Worm (Caenorhabditis elegans) whole organism, L2 larva: Measurements from ENCODE around the gene C08F11.1.
A peak's percentile ranks its signal among the peaks of the same experiment; 100 is the strongest.

Source experiments
- C34F6.9 ChIP-seq: fragments of 150-350 bp; optimal IDR thresholded peaks from 2 replicates; lab custom pipeline; 2014; ENCODE audit warnings: missing biosample characterization, missing genetic modification characterization
- Y55F3AM.14 ChIP-seq: fragments of 200-800 bp; sonication (Bioruptor generic); optimal IDR thresholded peaks from 2 replicates; lab custom pipeline; 2018; ENCODE audit warnings: mild to moderate bottlenecking, missing genetic modification characterization, missing compliant biosample characterization
- ZK546.5 ChIP-seq: sonication (generic microtip); optimal IDR thresholded peaks from 2 replicates; lab custom pipeline; 2017; ENCODE audit warnings: missing biosample characterization, missing genetic modification characterization
- alr-1 ChIP-seq: fragments of 150-350 bp; optimal IDR thresholded peaks from 2 replicates; lab custom pipeline; 2014; ENCODE audit warnings: missing biosample characterization, missing genetic modification characterization
- aly-2 ChIP-seq: fragments of 150-350 bp; optimal IDR thresholded peaks from 2 replicates; lab custom pipeline; 2014; ENCODE audit warnings: missing biosample characterization, missing genetic modification characterization
- ama-1 ChIP-seq: fragments of 150-350 bp; optimal IDR thresholded peaks from 2 replicates; lab custom pipeline; 2018; ENCODE audit warnings: inconsistent platforms
- blmp-1 ChIP-seq: sonication (generic microtip); optimal IDR thresholded peaks from 2 replicates; lab custom pipeline; 2017; ENCODE audit warnings: missing genetic modification characterization, mild to moderate bottlenecking, missing compliant biosample characterization, antibody characterized with exemption, moderate library complexity; ENCODE audit not compliant: insufficient read depth
- ceh-16 ChIP-seq: fragments of 150-350 bp; optimal IDR thresholded peaks from 2 replicates; lab custom pipeline; 2014; ENCODE audit warnings: missing biosample characterization, missing genetic modification characterization
- dmd-4 ChIP-seq: sonication (generic microtip); optimal IDR thresholded peaks from 2 replicates; lab custom pipeline; 2017; ENCODE audit warnings: missing biosample characterization, missing genetic modification characterization
- elt-1 ChIP-seq: fragments of 150-350 bp; optimal IDR thresholded peaks from 2 replicates; lab custom pipeline; 2014; ENCODE audit warnings: missing biosample characterization, missing genetic modification characterization
- elt-3 ChIP-seq: sonication (generic microtip); optimal IDR thresholded peaks from 2 replicates; lab custom pipeline; 2017; ENCODE audit warnings: missing biosample characterization, missing genetic modification characterization
- fos-1 ChIP-seq: fragments of 150-350 bp; optimal IDR thresholded peaks from 2 replicates; lab custom pipeline; 2014; ENCODE audit warnings: missing biosample characterization, missing genetic modification characterization
- gmeb-1 ChIP-seq: fragments of 150-350 bp; optimal IDR thresholded peaks from 2 replicates; lab custom pipeline; 2014; ENCODE audit warnings: missing biosample characterization, missing genetic modification characterization
- lin-39 ChIP-seq: fragments of 150-350 bp; optimal IDR thresholded peaks from 2 replicates; lab custom pipeline; 2014; ENCODE audit warnings: missing biosample characterization, missing genetic modification reagents, missing genetic modification characterization
- mab-5 ChIP-seq: fragments of 150-350 bp; optimal IDR thresholded peaks from 2 replicates; lab custom pipeline; 2014; ENCODE audit warnings: missing biosample characterization, missing genetic modification characterization
- mbf-1 ChIP-seq: sonication (generic microtip); optimal IDR thresholded peaks from 2 replicates; lab custom pipeline; 2017; ENCODE audit warnings: missing biosample characterization, missing genetic modification characterization
- mdl-1 ChIP-seq, 2 experiments: fragments of 150-350 bp in 1 of 2; sonication (generic microtip) in 1 of 2; optimal IDR thresholded peaks; 2 replicates each; lab custom pipeline; 2017; ENCODE audit warnings: missing biosample characterization in 2 of 2, missing genetic modification characterization in 2 of 2
- nhr-11 ChIP-seq: fragments of 150-350 bp; optimal IDR thresholded peaks from 2 replicates; lab custom pipeline; 2014; ENCODE audit warnings: missing biosample characterization, missing genetic modification characterization
- nhr-12 ChIP-seq: fragments of 150-350 bp; optimal IDR thresholded peaks from 2 replicates; lab custom pipeline; 2014; ENCODE audit warnings: missing biosample characterization, missing genetic modification characterization
- nhr-129 ChIP-seq: fragments of 150-350 bp; optimal IDR thresholded peaks from 2 replicates; lab custom pipeline; 2014; ENCODE audit warnings: missing biosample characterization, missing genetic modification characterization
- nhr-23 ChIP-seq: fragments of 150-350 bp; optimal IDR thresholded peaks from 2 replicates; lab custom pipeline; 2014; ENCODE audit warnings: missing biosample characterization, missing genetic modification reagents, missing genetic modification characterization
- nhr-25 ChIP-seq: fragments of 150-350 bp; sonication (generic microtip); optimal IDR thresholded peaks from 3 replicates; lab custom pipeline; 2014; ENCODE audit warnings: missing biosample characterization, missing genetic modification characterization
- nhr-77 ChIP-seq: fragments of 150-350 bp; optimal IDR thresholded peaks from 2 replicates; lab custom pipeline; 2014; ENCODE audit warnings: missing biosample characterization, missing genetic modification characterization
- peb-1 ChIP-seq: fragments of 150-350 bp; optimal IDR thresholded peaks from 2 replicates; lab custom pipeline; 2014; ENCODE audit warnings: missing biosample characterization, missing genetic modification characterization
- sem-4 ChIP-seq: fragments of 150-350 bp; optimal IDR thresholded peaks from 2 replicates; lab custom pipeline; 2014; ENCODE audit warnings: missing biosample characterization, missing genetic modification reagents, missing genetic modification characterization
- skn-1 ChIP-seq: sonication (generic microtip); optimal IDR thresholded peaks from 2 replicates; lab custom pipeline; 2017; ENCODE audit warnings: missing biosample characterization, missing genetic modification characterization
- sma-3 ChIP-seq: sonication (generic microtip); optimal IDR thresholded peaks from 2 replicates; lab custom pipeline; 2016; ENCODE audit warnings: missing genetic modification reagents, missing genetic modification characterization, missing compliant biosample characterization
- snpc-4 ChIP-seq: fragments of 150-350 bp; optimal IDR thresholded peaks from 2 replicates; lab custom pipeline; 2014; ENCODE audit warnings: missing biosample characterization, missing genetic modification characterization
- unc-39 ChIP-seq: fragments of 150-350 bp; optimal IDR thresholded peaks from 2 replicates; lab custom pipeline; 2014; ENCODE audit warnings: missing biosample characterization, missing genetic modification characterization
- unc-55 ChIP-seq: fragments of 150-350 bp; sonication (generic microtip); optimal IDR thresholded peaks from 3 replicates; lab custom pipeline; 2014; ENCODE audit warnings: missing biosample characterization, missing genetic modification reagents, missing genetic modification characterization
- unc-62 ChIP-seq: fragments of 150-350 bp; optimal IDR thresholded peaks from 2 replicates; lab custom pipeline; 2014; ENCODE audit warnings: missing biosample characterization, missing genetic modification reagents, missing genetic modification characterization
- zag-1 ChIP-seq: fragments of 150-350 bp; optimal IDR thresholded peaks from 2 replicates; lab custom pipeline; 2014; ENCODE audit warnings: missing biosample characterization, missing genetic modification characterization

C08F11.1 gene

ce11 chrIV:13633165-13633564, 9.5 kb downstream of the C08F11.1 start, which contains the start of gene fbxa-98:
Gene fbxa-98 (plus strand): TSS chrIV:13633407.
- TF ChIP-seq blmp-1 (tag; lab: Kevin White, UChicago): no peak
- TF ChIP-seq dmd-4 (tag; lab: Kevin White, UChicago): no peak
- TF ChIP-seq peb-1 (tag; lab: Kevin White, UChicago): no peak
- TF ChIP-seq mdl-1 (tag; optimal IDR thresholded peaks at IDR 0.05; lab: Kevin White, UChicago): no peak
- no peak for TF ChIP-seq mab-5
- TF ChIP-seq mbf-1: no peak
- no peak for TF ChIP-seq unc-39 (tag; lab: Kevin White, UChicago)
- no peak for TF ChIP-seq nhr-11
- no peak for TF ChIP-seq nhr-25 (tag; lab: Kevin White, UChicago)
- TF ChIP-seq fos-1 (tag; lab: Kevin White, UChicago): no peak
- no peak for TF ChIP-seq snpc-4 (tag; lab: Kevin White, UChicago)
- TF ChIP-seq unc-62 (GFP tag; lab: Kevin White, UChicago): no peak

ce11 chrIV:13636975-13637374, 13.3 kb downstream of the C08F11.1 start, which contains the start of gene C08F11.7:
Gene C08F11.7 (plus strand): TSS chrIV:13637275.
- TF ChIP-seq Y55F3AM.14 (GFP tag; lab: Kevin White, UChicago): no peak
- TF ChIP-seq skn-1 (tag; lab: Kevin White, UChicago): no peak
- TF ChIP-seq elt-1 (tag; lab: Kevin White, UChicago): no peak
- TF ChIP-seq nhr-12 (tag; lab: Kevin White, UChicago): no peak
- TF ChIP-seq unc-55 (GFP tag; lab: Kevin White, UChicago): no peak
- TF ChIP-seq, all 48 proteins: peak for 0

ce11 chrIV:13639027-13639426, 15.4 kb downstream of the C08F11.1 start, which contains the start of gene ugt-22:
Gene ugt-22 (plus strand): TSS chrIV:13639260.
- peak; percentile 15 for TF ChIP-seq gmeb-1 (tag; lab: Kevin White, UChicago)
- TF ChIP-seq skn-1 (tag; lab: Kevin White, UChicago): peak; percentile 68
- no peak for TF ChIP-seq elt-3 (tag; lab: Kevin White, UChicago)
- no peak for TF ChIP-seq lin-39 (tag; lab: Kevin White, UChicago)
- TF ChIP-seq fos-1 (tag; lab: Kevin White, UChicago): peak; percentile 73
- TF ChIP-seq, all 48 proteins: peak for 3

- TF ChIP-seq nhr-12 (tag; lab: Kevin White, UChicago): no peak
- no peak for TF ChIP-seq nhr-129 (tag; lab: Kevin White, UChicago)
- TF ChIP-seq nhr-25 (tag; lab: Kevin White, UChicago): no peak
- TF ChIP-seq alr-1 (tag; lab: Kevin White, UChicago): no peak
- TF ChIP-seq unc-62 (GFP tag; lab: Kevin White, UChicago): no peak
- TF ChIP-seq zag-1 (tag; lab: Kevin White, UChicago): no peak
- no peak for TF ChIP-seq mbf-1
- TF ChIP-seq sma-3 (GFP tag; lab: Kevin White, UChicago): no peak
- no peak for TF ChIP-seq ceh-16
- TF ChIP-seq lin-39 (tag; lab: Kevin White, UChicago): no peak
- TF ChIP-seq blmp-1 (tag; lab: Kevin White, UChicago): no peak
- no peak for TF ChIP-seq sem-4 (tag; lab: Kevin White, UChicago)
- no peak for TF ChIP-seq aly-2
Observed at ce11 chrIV:13645823-13646222, 22.2 kb downstream of the C08F11.1 start, which contains the start of gene srz-29. Gene srz-29 (minus strand): TSS chrIV:13645923.

- no peak for TF ChIP-seq nhr-77 (tag; lab: Kevin White, UChicago)
- TF ChIP-seq gmeb-1 (tag; lab: Kevin White, UChicago): no peak
- no peak for TF ChIP-seq elt-3 (tag; lab: Kevin White, UChicago)
- no peak for TF ChIP-seq ZK546.5 (tag; lab: Kevin White, UChicago)
- TF ChIP-seq skn-1 (tag; lab: Kevin White, UChicago): no peak
- TF ChIP-seq blmp-1 (tag; lab: Kevin White, UChicago): no peak
- no peak for TF ChIP-seq mab-5
- no peak for TF ChIP-seq nhr-23 (tag; lab: Kevin White, UChicago)
- no peak for TF ChIP-seq aly-2
- no peak for TF ChIP-seq ama-1
- TF ChIP-seq C34F6.9 (tag; lab: Kevin White, UChicago): no peak
- no peak for TF ChIP-seq nhr-25 (tag; lab: Kevin White, UChicago)
- TF ChIP-seq sma-3 (GFP tag; lab: Kevin White, UChicago): no peak
- TF ChIP-seq, all 48 proteins: peak for 0
Observed at ce11 chrIV:13647558-13647957, 23.9 kb downstream of the C08F11.1 start, which contains the start of gene ule-4. Gene ule-4 (minus strand): TSS chrIV:13647658.
